Fruit fly (Drosophila melanogaster) whole organism, embryonic: ENCODE data around the gene Sox102F.

Experiments
- Atf-2 ChIP-seq: fragments of 200-800 bp; sonication (Bioruptor generic); optimal IDR thresholded peaks from 2 replicates; lab custom pipeline; 2016; ENCODE audit warnings: missing biosample characterization, missing genetic modification characterization
- CG10565 ChIP-seq: fragments of 200-800 bp; sonication (Bioruptor generic); optimal IDR thresholded peaks from 3 replicates; lab custom pipeline; 2016; ENCODE audit warnings: missing biosample characterization, mild to moderate bottlenecking, missing genetic modification characterization
- CG10959 ChIP-seq: fragments of 200-800 bp; sonication (Bioruptor generic); IDR thresholded peaks from 2 replicates; pipeline ENCODE4 v1.3.6; 2022; ENCODE audit warnings: missing biosample characterization, missing genetic modification characterization
- CG11696 ChIP-seq: fragments of 200-800 bp; sonication (Bioruptor generic); IDR thresholded peaks from 2 replicates; pipeline ENCODE4 v1.3.6; 2022; ENCODE audit warnings: missing biosample characterization, missing genetic modification characterization
- CG11723 ChIP-seq: fragments of 200-800 bp; sonication (Bioruptor generic); optimal IDR thresholded peaks from 2 replicates; lab custom pipeline; 2017; ENCODE audit warnings: missing biosample characterization, mild to moderate bottlenecking, missing genetic modification characterization
- CG12219 ChIP-seq: fragments of 200-800 bp; sonication (Bioruptor generic); optimal IDR thresholded peaks from 3 replicates; lab custom pipeline; 2018; ENCODE audit warnings: missing biosample characterization, mild to moderate bottlenecking, missing genetic modification characterization
- CG12299 ChIP-seq: fragments of 200-800 bp; sonication (Bioruptor generic); optimal IDR thresholded peaks from 2 replicates; lab custom pipeline; 2018; ENCODE audit warnings: missing biosample characterization, mild to moderate bottlenecking, missing genetic modification characterization
- CG12659 ChIP-seq: fragments of 200-800 bp; sonication (Bioruptor generic); optimal IDR thresholded peaks from 3 replicates; lab custom pipeline; 2017; ENCODE audit warnings: mild to moderate bottlenecking, missing biosample characterization, missing genetic modification reagents, missing genetic modification characterization
- CG14965 ChIP-seq: fragments of 200-800 bp; sonication (Bioruptor generic); optimal IDR thresholded peaks from 2 replicates; lab custom pipeline; 2016; ENCODE audit warnings: missing biosample characterization, missing genetic modification characterization, borderline replicate concordance
- CG15269 ChIP-seq: fragments of 200-800 bp; sonication (Bioruptor generic); optimal IDR thresholded peaks from 2 replicates; lab custom pipeline; 2018; ENCODE audit warnings: missing biosample characterization, mild to moderate bottlenecking, missing genetic modification characterization, moderate library complexity
- CG15696 ChIP-seq: fragments of 200-800 bp; sonication (Bioruptor generic); optimal IDR thresholded peaks from 2 replicates; lab custom pipeline; 2019; ENCODE audit warnings: missing biosample characterization, mild to moderate bottlenecking, missing genetic modification characterization, moderate library complexity
- CG17802 ChIP-seq: fragments of 200-800 bp; sonication (Bioruptor generic); optimal IDR thresholded peaks from 2 replicates; lab custom pipeline; 2018; ENCODE audit warnings: missing biosample characterization, mild to moderate bottlenecking, missing genetic modification characterization, moderate library complexity
- CG18599 ChIP-seq: fragments of 200-800 bp; sonication (Bioruptor generic); optimal IDR thresholded peaks from 3 replicates; lab custom pipeline; 2017; ENCODE audit warnings: missing biosample characterization, missing genetic modification characterization, mild to moderate bottlenecking, moderate library complexity, missing genetic modification reagents
- CG2875 ChIP-seq: fragments of 200-800 bp; sonication (Bioruptor generic); optimal IDR thresholded peaks from 2 replicates; lab custom pipeline; 2017; ENCODE audit warnings: missing biosample characterization, mild to moderate bottlenecking, missing genetic modification characterization, missing genetic modification reagents
- CG30431 ChIP-seq: fragments of 200-800 bp; sonication (Bioruptor generic); optimal IDR thresholded peaks from 2 replicates; lab custom pipeline; 2017; ENCODE audit warnings: missing biosample characterization, missing genetic modification characterization
- CG31365 ChIP-seq: fragments of 200-800 bp; sonication (Bioruptor generic); optimal IDR thresholded peaks from 2 replicates; lab custom pipeline; 2018; ENCODE audit warnings: missing biosample characterization, mild to moderate bottlenecking, missing genetic modification characterization
- CG3847 ChIP-seq: fragments of 200-800 bp; sonication (Bioruptor generic); IDR thresholded peaks from 2 replicates; pipeline ENCODE4 v1.3.6; 2022; ENCODE audit warnings: missing biosample characterization, missing genetic modification characterization
- CG42726 ChIP-seq: fragments of 200-800 bp; sonication (Bioruptor generic); IDR thresholded peaks from 2 replicates; pipeline ENCODE4 v1.3.6; 2022; ENCODE audit warnings: missing biosample characterization, missing genetic modification characterization; ENCODE audit not compliant: partially characterized antibody
- CG4424 ChIP-seq: fragments of 200-800 bp; sonication (Bioruptor generic); optimal IDR thresholded peaks from 3 replicates; lab custom pipeline; 2016; ENCODE audit warnings: missing biosample characterization, missing genetic modification characterization
- CG4707 ChIP-seq: fragments of 200-800 bp; sonication (Bioruptor generic); optimal IDR thresholded peaks from 2 replicates; lab custom pipeline; 2018; ENCODE audit warnings: missing biosample characterization, mild to moderate bottlenecking, missing genetic modification characterization, moderate library complexity
- CG4730 ChIP-seq: fragments of 200-800 bp; sonication (Bioruptor generic); IDR thresholded peaks from 2 replicates; pipeline ENCODE4 v1.3.6; 2022; ENCODE audit warnings: missing biosample characterization, missing genetic modification characterization
- CG6272 ChIP-seq: fragments of 200-800 bp; sonication (Bioruptor generic); IDR thresholded peaks from 2 replicates; pipeline ENCODE4 v1.3.6; 2022; ENCODE audit warnings: missing biosample characterization, missing genetic modification characterization
- CG6765 ChIP-seq: fragments of 200-800 bp; sonication (Bioruptor generic); optimal IDR thresholded peaks from 3 replicates; lab custom pipeline; 2017; ENCODE audit warnings: missing biosample characterization, mild to moderate bottlenecking, missing genetic modification characterization
- CG8359 ChIP-seq: fragments of 200-800 bp; sonication (Bioruptor generic); optimal IDR thresholded peaks from 2 replicates; lab custom pipeline; 2017; ENCODE audit warnings: missing biosample characterization, mild to moderate bottlenecking, missing genetic modification characterization, borderline replicate concordance
- CG9797 ChIP-seq: fragments of 200-800 bp; sonication (Bioruptor generic); optimal IDR thresholded peaks from 3 replicates; lab custom pipeline; 2018; ENCODE audit warnings: missing biosample characterization, mild to moderate bottlenecking, missing genetic modification characterization
- Dref ChIP-seq: fragments of 200-800 bp; sonication (Bioruptor generic); IDR thresholded peaks from 2 replicates; pipeline ENCODE4 v1.3.6; 2022; ENCODE audit warnings: missing biosample characterization, missing genetic modification characterization
- Hand ChIP-seq: fragments of 200-800 bp; sonication (Bioruptor generic); optimal IDR thresholded peaks from 2 replicates; lab custom pipeline; 2017; ENCODE audit warnings: mild to moderate bottlenecking, missing biosample characterization, missing genetic modification reagents, missing genetic modification characterization
- Lhr ChIP-seq: fragments of 200-800 bp; sonication (Bioruptor generic); optimal IDR thresholded peaks from 3 replicates; lab custom pipeline; 2017; ENCODE audit warnings: mild to moderate bottlenecking, missing biosample characterization, missing genetic modification reagents, missing genetic modification characterization
- Mrtf ChIP-seq: fragments of 200-800 bp; sonication (Bioruptor generic); IDR thresholded peaks from 3 replicates; pipeline ENCODE4 v1.3.6; 2022; ENCODE audit warnings: missing biosample characterization, missing genetic modification characterization
- Myb ChIP-seq: fragments of 200-800 bp; sonication (Bioruptor generic); optimal IDR thresholded peaks from 2 replicates; lab custom pipeline; 2016; ENCODE audit warnings: missing biosample characterization, missing genetic modification characterization
- Spps ChIP-seq: fragments of 200-800 bp; sonication (Bioruptor generic); optimal IDR thresholded peaks from 2 replicates; lab custom pipeline; 2018; ENCODE audit warnings: missing biosample characterization, mild to moderate bottlenecking, missing genetic modification characterization
- TFAM ChIP-seq: fragments of 200-800 bp; sonication (Bioruptor generic); optimal IDR thresholded peaks from 2 replicates; lab custom pipeline; 2017; ENCODE audit warnings: missing biosample characterization, missing genetic modification characterization, inconsistent platforms
- ap ChIP-seq: fragments of 200-800 bp; sonication (Bioruptor generic); IDR thresholded peaks from 2 replicates; pipeline ENCODE4 v1.3.6; 2022; ENCODE audit warnings: missing biosample characterization, missing genetic modification characterization
- ara ChIP-seq: fragments of 200-800 bp; sonication (Bioruptor generic); IDR thresholded peaks from 2 replicates; pipeline ENCODE4 v1.3.6; 2022; ENCODE audit warnings: missing biosample characterization, missing genetic modification characterization
- bab2 ChIP-seq: fragments of 200-800 bp; sonication (Bioruptor generic); optimal IDR thresholded peaks from 2 replicates; lab custom pipeline; 2016; ENCODE audit warnings: missing biosample characterization, missing genetic modification characterization
- ci ChIP-seq: fragments of 200-800 bp; sonication (Bioruptor generic); IDR thresholded peaks from 3 replicates; pipeline ENCODE4 v1.3.6; 2022; ENCODE audit warnings: missing biosample characterization, missing genetic modification characterization
- da ChIP-seq: fragments of 200-800 bp; sonication (Bioruptor generic); optimal IDR thresholded peaks from 2 replicates; lab custom pipeline; 2016; ENCODE audit warnings: missing biosample characterization, missing genetic modification characterization
- gfzf ChIP-seq: fragments of 200-800 bp; sonication (Bioruptor generic); optimal IDR thresholded peaks from 2 replicates; lab custom pipeline; 2016; ENCODE audit warnings: missing biosample characterization, mild to moderate bottlenecking, missing genetic modification characterization, moderate library complexity
- gsb ChIP-seq: fragments of 200-800 bp; sonication (Bioruptor generic); IDR thresholded peaks from 2 replicates; pipeline ENCODE4 v1.3.6; 2022; ENCODE audit warnings: missing biosample characterization, missing genetic modification characterization
- oc ChIP-seq: fragments of 200-800 bp; sonication (Bioruptor generic); optimal IDR thresholded peaks from 2 replicates; lab custom pipeline; 2018; ENCODE audit warnings: missing biosample characterization, mild to moderate bottlenecking, missing genetic modification characterization, moderate library complexity
- prd ChIP-seq, 3 experiments: fragments of >200 bp in 2 of 3; fragments of 200-800 bp in 1 of 3; sonication (Bioruptor generic) in 1 of 3; optimal IDR thresholded peaks in 2 of 3; IDR thresholded peaks in 1 of 3; 2 replicates in 2 of 3; 3 replicates in 1 of 3; pipeline versions ENCODE4 v1.3.6 to Lab custom; 2017 to 2022; ENCODE audit warnings: missing biosample characterization in 1 of 3, missing genetic modification characterization in 1 of 3
- so ChIP-seq: fragments of 200-800 bp; sonication (Bioruptor generic); IDR thresholded peaks from 3 replicates; pipeline ENCODE4 v1.3.6; 2022; ENCODE audit warnings: missing biosample characterization, missing genetic modification characterization
- sug ChIP-seq: fragments of 200-800 bp; optimal IDR thresholded peaks from 2 replicates; lab custom pipeline; 2019; ENCODE audit warnings: missing biosample characterization, mild to moderate bottlenecking, missing genetic modification characterization, moderate library complexity
- trh ChIP-seq: fragments of 200-800 bp; sonication (Bioruptor generic); optimal IDR thresholded peaks from 2 replicates; lab custom pipeline; 2016; ENCODE audit warnings: missing biosample characterization, missing genetic modification characterization
- tx ChIP-seq: fragments of 200-800 bp; sonication (Bioruptor generic); optimal IDR thresholded peaks from 2 replicates; lab custom pipeline; 2016; ENCODE audit warnings: missing biosample characterization, missing genetic modification characterization
- wek ChIP-seq: fragments of 200-800 bp; sonication (Bioruptor generic); optimal IDR thresholded peaks from 3 replicates; lab custom pipeline; 2018; ENCODE audit warnings: missing biosample characterization, mild to moderate bottlenecking, missing genetic modification characterization, moderate library complexity
- yki ChIP-seq: fragments of >200 bp; optimal IDR thresholded peaks from 3 replicates; lab custom pipeline; 2018

The Sox102F gene

DNA sequence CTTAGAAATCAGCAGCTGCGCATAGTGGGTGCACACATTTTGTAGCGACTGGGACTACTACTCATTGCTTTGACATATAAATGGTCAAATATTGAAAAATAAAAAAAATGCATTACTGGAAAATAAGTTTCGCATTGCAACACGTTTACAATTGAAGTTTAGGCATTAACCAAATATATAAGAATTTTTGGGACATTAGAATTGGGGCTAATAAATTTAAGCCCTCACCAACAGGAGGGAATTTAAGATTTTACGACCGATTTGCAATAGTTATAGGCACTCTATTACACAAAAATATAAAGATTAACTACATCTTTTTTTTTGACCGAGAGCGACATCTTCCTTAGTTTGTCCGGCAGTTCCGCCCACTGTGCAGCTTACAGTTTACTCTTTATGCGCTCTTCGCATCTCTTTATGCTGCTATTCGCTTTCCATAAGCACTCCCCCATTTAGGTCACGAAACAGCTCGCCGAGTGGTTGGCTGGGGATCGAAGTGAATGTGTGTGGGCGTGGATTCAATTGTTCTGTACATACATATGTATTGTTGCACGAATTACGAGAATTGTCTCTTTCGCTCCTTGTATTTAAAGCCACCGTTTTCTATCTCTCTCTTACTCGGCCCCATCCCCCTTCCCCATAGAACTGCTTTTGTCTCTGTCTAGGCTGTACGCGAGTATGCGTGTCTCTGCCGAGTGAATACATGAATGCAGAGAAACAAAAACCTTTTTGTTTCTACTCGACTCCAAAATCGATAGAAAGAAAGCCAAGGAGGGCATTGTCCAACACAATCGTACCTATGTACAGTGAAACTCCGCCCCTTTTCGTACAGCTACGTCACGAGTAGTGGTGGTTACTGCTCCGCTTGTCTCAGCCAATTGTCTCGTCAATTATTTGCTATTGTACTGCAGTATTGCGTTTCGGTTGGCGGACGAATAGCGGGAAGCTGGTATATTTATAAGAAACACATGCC is 26.5 kb downstream of the Sox102F start (continued):
- TF ChIP-seq ap (GFP tag; lab: Robert Waterston, UW) (peak; percentile 36; the same call in 1 of the 2 replicates), CG10565 (GFP tag; lab: Kevin White, UChicago) (peak; percentile 48), CG14965 (GFP tag; lab: Kevin White, UChicago) (no peak), CG12219 (GFP tag; lab: Kevin White, UChicago) (peak; percentile 70), CG2875 (GFP tag; lab: Kevin White, UChicago) (peak; percentile 87), CG42726 (GFP tag; lab: Robert Waterston, UW) (no peak), bab2 (peak; percentile 80), Atf-2 (GFP tag; lab: Kevin White, UChicago) (peak; percentile 88), Dref (GFP tag; lab: Robert Waterston, UW) (no peak), CG15696 (peak; percentile 64), wek (GFP tag; lab: Kevin White, UChicago) (no peak), CG30431 (GFP tag; lab: Kevin White, UChicago) (peak; percentile 77), CG4730 (GFP tag; lab: Robert Waterston, UW) (no peak), gfzf (GFP tag; lab: Kevin White, UChicago) (no peak), CG4707 (peak; percentile 39), CG10959 (no peak), CG11723 (peak; percentile 80), so (peak; percentile 72; the same call in 1 of the 3 replicates), gsb (GFP tag; lab: Robert Waterston, UW) (no peak; the same call in 1 of the 2 replicates), CG9797 (GFP tag; lab: Kevin White, UChicago) (peak; percentile 18), CG6272 (GFP tag; lab: Robert Waterston, UW) (no peak), CG3847 (peak; percentile 48; the same call in 1 of the 2 replicates), CG17802 (tag; lab: Kevin White, UChicago) (no peak), trh (GFP tag; lab: Kevin White, UChicago) (peak; percentile 48), sug (tag; lab: Kevin White, UChicago) (no peak), CG8359 (GFP tag; lab: Kevin White, UChicago) (peak; percentile 55), CG18599 (GFP tag; lab: Kevin White, UChicago) (peak; percentile 85), tx (GFP tag; lab: Kevin White, UChicago) (peak; percentile 87), ci (GFP tag; lab: Robert Waterston, UW) (no peak), Mrtf (GFP tag; lab: Robert Waterston, UW) (peak; percentile 72; the same call in 2 of the 3 replicates), CG12299 (peak; percentile 39), CG12659 (GFP tag; lab: Kevin White, UChicago) (peak; percentile 90), da (GFP tag; lab: Kevin White, UChicago) (peak; percentile 38), Lhr (GFP tag; lab: Kevin White, UChicago) (peak; percentile 51), Hand (GFP tag; lab: Kevin White, UChicago) (peak; percentile 69), Spps (tag; lab: Kevin White, UChicago) (peak; percentile 72), yki (peak; percentile 28), CG4424 (peak; percentile 90), oc (tag; lab: Kevin White, UChicago) (no peak), ara (GFP tag; lab: Robert Waterston, UW) (peak; percentile 61; the same call in 1 of the 2 replicates), Myb (GFP tag; lab: Kevin White, UChicago) (peak; percentile 61), prd (optimal IDR thresholded peaks at IDR 0.05; lab: Kevin White, UChicago) (no peak), prd (GFP tag; IDR thresholded peaks at IDR 0.05; lab: Robert Waterston, UW) (peak; percentile 80), CG15269 (peak; percentile 86), CG31365 (no peak), CG6765 (GFP tag; lab: Kevin White, UChicago) (peak; percentile 61), TFAM (peak; percentile 15), CG11696 (GFP tag; lab: Robert Waterston, UW) (peak; percentile 27; the same call in 1 of the 2 replicates)
